Fruit fly (Drosophila melanogaster) whole organism, embryonic: ENCODE results near the gene kirre.
A peak's percentile ranks its signal among the peaks of the same experiment; 100 is the strongest.

ENCODE experiments used
- Aef1 ChIP-seq: fragments of 200-800 bp; sonication (Bioruptor generic); IDR thresholded peaks from 3 replicates; pipeline ENCODE4 v1.3.6; 2022; ENCODE audit warnings: missing biosample characterization, missing genetic modification characterization
- CG10267 ChIP-seq: fragments of 200-800 bp; sonication (Bioruptor generic); optimal IDR thresholded peaks from 2 replicates; lab custom pipeline; 2018; ENCODE audit warnings: missing biosample characterization, mild to moderate bottlenecking, missing genetic modification characterization, moderate library complexity
- CG10654 ChIP-seq: fragments of 200-800 bp; sonication (Bioruptor generic); optimal IDR thresholded peaks from 2 replicates; lab custom pipeline; 2016; ENCODE audit warnings: missing biosample characterization, missing genetic modification characterization
- CG11456 ChIP-seq: fragments of 200-800 bp; sonication (Bioruptor generic); IDR thresholded peaks from 3 replicates; pipeline ENCODE4 v1.3.6; 2022; ENCODE audit warnings: missing biosample characterization, missing genetic modification characterization
- CG11504 ChIP-seq: fragments of 200-800 bp; sonication (Bioruptor generic); optimal IDR thresholded peaks from 3 replicates; lab custom pipeline; 2019; ENCODE audit warnings: missing biosample characterization, mild to moderate bottlenecking, missing genetic modification characterization, moderate library complexity
- CG11723 ChIP-seq: fragments of 200-800 bp; sonication (Bioruptor generic); optimal IDR thresholded peaks from 2 replicates; lab custom pipeline; 2017; ENCODE audit warnings: missing biosample characterization, mild to moderate bottlenecking, missing genetic modification characterization
- CG12219 ChIP-seq: fragments of 200-800 bp; sonication (Bioruptor generic); optimal IDR thresholded peaks from 3 replicates; lab custom pipeline; 2018; ENCODE audit warnings: missing biosample characterization, mild to moderate bottlenecking, missing genetic modification characterization
- CG12236 ChIP-seq: fragments of 200-800 bp; sonication (Bioruptor generic); optimal IDR thresholded peaks from 2 replicates; lab custom pipeline; 2016; ENCODE audit warnings: missing biosample characterization, missing genetic modification characterization
- CG13424 ChIP-seq: fragments of 200-800 bp; sonication (Bioruptor generic); optimal IDR thresholded peaks from 2 replicates; lab custom pipeline; 2019; ENCODE audit warnings: missing biosample characterization, mild to moderate bottlenecking, missing genetic modification characterization, moderate library complexity
- CG15514 ChIP-seq: fragments of 200-800 bp; sonication (Bioruptor generic); optimal IDR thresholded peaks from 3 replicates; lab custom pipeline; 2017; ENCODE audit warnings: missing biosample characterization, missing genetic modification characterization, mild to moderate bottlenecking, moderate library complexity, missing genetic modification reagents
- CG18599 ChIP-seq: fragments of 200-800 bp; sonication (Bioruptor generic); optimal IDR thresholded peaks from 3 replicates; lab custom pipeline; 2017; ENCODE audit warnings: missing biosample characterization, missing genetic modification characterization, mild to moderate bottlenecking, moderate library complexity, missing genetic modification reagents
- CG2712 ChIP-seq: fragments of 200-800 bp; optimal IDR thresholded peaks from 3 replicates; lab custom pipeline; 2019; ENCODE audit warnings: missing biosample characterization, mild to moderate bottlenecking, missing genetic modification characterization, moderate library complexity
- CG32772 ChIP-seq: fragments of 200-800 bp; sonication (Bioruptor generic); IDR thresholded peaks from 2 replicates; pipeline ENCODE4 v1.3.6; 2022; ENCODE audit warnings: missing biosample characterization, missing genetic modification characterization
- CG6683 ChIP-seq: fragments of 200-800 bp; sonication (Bioruptor generic); optimal IDR thresholded peaks from 2 replicates; lab custom pipeline; 2017; ENCODE audit warnings: missing biosample characterization, mild to moderate bottlenecking, missing genetic modification characterization, missing genetic modification reagents
- CG6689 ChIP-seq: fragments of 200-800 bp; sonication (Bioruptor generic); IDR thresholded peaks from 2 replicates; pipeline ENCODE4 v1.3.6; 2022; ENCODE audit warnings: missing biosample characterization, missing genetic modification characterization
- CG6813 ChIP-seq: fragments of 200-800 bp; sonication (Bioruptor generic); optimal IDR thresholded peaks from 2 replicates; lab custom pipeline; 2017; ENCODE audit warnings: missing biosample characterization, missing genetic modification characterization, mild to moderate bottlenecking, moderate library complexity, missing genetic modification reagents
- CG8290 ChIP-seq, 3 experiments: fragments of 200-800 bp; sonication (Bioruptor generic); optimal IDR thresholded peaks; 2 replicates each; lab custom pipeline; 2016 to 2019; ENCODE audit warnings: missing biosample characterization in 3 of 3, missing genetic modification characterization in 3 of 3, mild to moderate bottlenecking in 2 of 3, moderate library complexity in 1 of 3
- CG8478 ChIP-seq: fragments of >200 bp; optimal IDR thresholded peaks from 2 replicates; lab custom pipeline; 2018
- CTCF ChIP-seq: fragments of 200-800 bp; sonication (Bioruptor generic); optimal IDR thresholded peaks from 2 replicates; lab custom pipeline; 2017; ENCODE audit warnings: missing biosample characterization, mild to moderate bottlenecking, missing genetic modification characterization, moderate library complexity
- Doc2 ChIP-seq: fragments of 200-800 bp; sonication (Bioruptor generic); IDR thresholded peaks from 2 replicates; pipeline ENCODE4 v1.3.6; 2022; ENCODE audit warnings: missing biosample characterization, missing genetic modification characterization
- Drgx ChIP-seq: fragments of 200-800 bp; sonication (Bioruptor generic); IDR thresholded peaks from 2 replicates; pipeline ENCODE4 v1.3.6; 2022; ENCODE audit warnings: missing biosample characterization, missing genetic modification characterization
- Eip74EF ChIP-seq, 2 experiments: fragments of 200-800 bp in 1 of 2; fragments of >200 bp in 1 of 2; sonication (Bioruptor generic) in 1 of 2; optimal IDR thresholded peaks; 2 replicates each; lab custom pipeline; 2017 to 2019; ENCODE audit warnings: missing biosample characterization in 2 of 2, missing genetic modification characterization in 2 of 2, mild to moderate bottlenecking in 1 of 2, moderate library complexity in 1 of 2
- Fer1 ChIP-seq: fragments of 200-800 bp; sonication (Bioruptor generic); optimal IDR thresholded peaks from 2 replicates; lab custom pipeline; 2017; ENCODE audit warnings: missing biosample characterization, mild to moderate bottlenecking, missing genetic modification characterization
- Gug ChIP-seq: fragments of 200-800 bp; sonication (Bioruptor generic); IDR thresholded peaks from 4 replicates; pipeline ENCODE4 v1.3.6; 2022; ENCODE audit warnings: missing biosample characterization, missing genetic modification characterization
- HHEX ChIP-seq: fragments of 200-800 bp; sonication (Bioruptor generic); optimal IDR thresholded peaks from 3 replicates; lab custom pipeline; 2017; ENCODE audit warnings: missing biosample characterization, mild to moderate bottlenecking, missing genetic modification characterization, missing genetic modification reagents
- Hr3 ChIP-seq: fragments of 200-800 bp; sonication (Bioruptor generic); optimal IDR thresholded peaks from 3 replicates; lab custom pipeline; 2016; ENCODE audit warnings: missing biosample characterization, missing genetic modification characterization
- Hr51 ChIP-seq, 2 experiments: fragments of 200-800 bp; sonication (Bioruptor generic); optimal IDR thresholded peaks; 2 replicates in 1 of 2; 3 replicates in 1 of 2; lab custom pipeline; 2016 to 2018; ENCODE audit warnings: missing biosample characterization in 2 of 2, missing genetic modification characterization in 2 of 2, mild to moderate bottlenecking in 1 of 2, moderate library complexity in 1 of 2
- Jarid2 ChIP-seq: fragments of 200-800 bp; sonication (Bioruptor generic); optimal IDR thresholded peaks from 3 replicates; lab custom pipeline; 2017; ENCODE audit warnings: mild to moderate bottlenecking, missing biosample characterization, missing genetic modification reagents, missing genetic modification characterization
- Lim3 ChIP-seq: fragments of 200-800 bp; sonication (Bioruptor generic); IDR thresholded peaks from 2 replicates; pipeline ENCODE4 v1.3.6; 2022; ENCODE audit warnings: missing biosample characterization, missing genetic modification characterization
- MBD-R2 ChIP-seq: fragments of 200-800 bp; sonication (Bioruptor generic); IDR thresholded peaks from 2 replicates; pipeline ENCODE4 v1.3.6; 2022; ENCODE audit warnings: missing biosample characterization, missing genetic modification characterization
- Optix ChIP-seq: fragments of 200-800 bp; sonication (Bioruptor generic); IDR thresholded peaks from 3 replicates; pipeline ENCODE4 v1.3.6; 2022; ENCODE audit warnings: missing biosample characterization, missing genetic modification characterization
- Ptx1 ChIP-seq: fragments of 200-800 bp; sonication (Bioruptor generic); IDR thresholded peaks from 2 replicates; pipeline ENCODE4 v1.3.6; 2022; ENCODE audit warnings: missing biosample characterization, missing genetic modification characterization
- Xbp1 ChIP-seq: fragments of 200-800 bp; sonication (Bioruptor generic); optimal IDR thresholded peaks from 3 replicates; lab custom pipeline; 2016; ENCODE audit warnings: missing biosample characterization, mild to moderate bottlenecking, missing genetic modification characterization
- Xrp1 ChIP-seq: fragments of 200-800 bp; sonication (Bioruptor generic); IDR thresholded peaks from 2 replicates; pipeline ENCODE4 v1.3.6; 2022; ENCODE audit warnings: missing biosample characterization, missing genetic modification characterization
- ase ChIP-seq: fragments of 200-800 bp; sonication (Bioruptor generic); IDR thresholded peaks from 3 replicates; pipeline ENCODE4 v1.3.6; 2022; ENCODE audit warnings: missing biosample characterization, missing genetic modification characterization
- bab2 ChIP-seq: fragments of 200-800 bp; sonication (Bioruptor generic); optimal IDR thresholded peaks from 2 replicates; lab custom pipeline; 2016; ENCODE audit warnings: missing biosample characterization, missing genetic modification characterization
- bcd ChIP-seq: fragments of 200-800 bp; sonication (Bioruptor generic); optimal IDR thresholded peaks from 2 replicates; lab custom pipeline; 2017; ENCODE audit warnings: missing biosample characterization, mild to moderate bottlenecking, missing genetic modification characterization
- dpn ChIP-seq, 2 experiments: fragments of 200-800 bp; sonication (Bioruptor generic); optimal IDR thresholded peaks; 3 replicates each; lab custom pipeline; 2016; ENCODE audit warnings: missing biosample characterization in 2 of 2, missing genetic modification characterization in 2 of 2
- ewg ChIP-seq: fragments of 200-800 bp; sonication (Bioruptor generic); optimal IDR thresholded peaks from 3 replicates; lab custom pipeline; 2017; ENCODE audit warnings: mild to moderate bottlenecking, missing biosample characterization, missing genetic modification reagents, missing genetic modification characterization
- fd3F ChIP-seq: fragments of 200-800 bp; sonication (Bioruptor generic); optimal IDR thresholded peaks from 2 replicates; lab custom pipeline; 2018; ENCODE audit warnings: missing biosample characterization, mild to moderate bottlenecking, missing genetic modification characterization, moderate library complexity
- fd96Cb ChIP-seq: fragments of 200-800 bp; sonication (Bioruptor generic); optimal IDR thresholded peaks from 2 replicates; lab custom pipeline; 2018; ENCODE audit warnings: missing biosample characterization, mild to moderate bottlenecking, missing genetic modification characterization, moderate library complexity
- hkb ChIP-seq, 2 experiments: fragments of 200-800 bp in 1 of 2; fragments of >200 bp in 1 of 2; sonication (Bioruptor generic) in 1 of 2; IDR thresholded peaks in 1 of 2; optimal IDR thresholded peaks in 1 of 2; 2 replicates each; pipeline versions ENCODE4 v1.3.6 to Lab custom; 2017 to 2022; ENCODE audit warnings: missing biosample characterization in 1 of 2, missing genetic modification characterization in 1 of 2
- insv ChIP-seq, 2 experiments: fragments of 200-800 bp; sonication (Bioruptor generic); optimal IDR thresholded peaks; 3 replicates each; lab custom pipeline; 2016 to 2018; ENCODE audit warnings: missing biosample characterization in 2 of 2, missing genetic modification characterization in 2 of 2
- lab ChIP-seq: fragments of 200-800 bp; sonication (Bioruptor generic); optimal IDR thresholded peaks from 3 replicates; lab custom pipeline; 2017; ENCODE audit warnings: missing biosample characterization, missing genetic modification characterization, mild to moderate bottlenecking, moderate library complexity, missing genetic modification reagents
- prd ChIP-seq, 3 experiments: fragments of >200 bp in 2 of 3; fragments of 200-800 bp in 1 of 3; sonication (Bioruptor generic) in 1 of 3; optimal IDR thresholded peaks in 2 of 3; IDR thresholded peaks in 1 of 3; 2 replicates in 2 of 3; 3 replicates in 1 of 3; pipeline versions ENCODE4 v1.3.6 to Lab custom; 2017 to 2022; ENCODE audit warnings: missing biosample characterization in 1 of 3, missing genetic modification characterization in 1 of 3
- scrt ChIP-seq: fragments of 200-800 bp; sonication (Bioruptor generic); optimal IDR thresholded peaks from 2 replicates; lab custom pipeline; 2018; ENCODE audit warnings: missing biosample characterization, mild to moderate bottlenecking, missing genetic modification characterization, moderate library complexity
- tin ChIP-seq: fragments of 200-800 bp; sonication (Bioruptor generic); optimal IDR thresholded peaks from 3 replicates; lab custom pipeline; 2016; ENCODE audit warnings: missing biosample characterization, missing genetic modification characterization

kirre gene

dm6 chrX:2814423-2814822 lies 74.2 kb downstream of the kirre start:
- TF ChIP-seq CTCF (peak; percentile 68), CG12219 (GFP tag; lab: Kevin White, UChicago) (no peak), Lim3 (GFP tag; lab: Robert Waterston, UW) (no peak), Optix (GFP tag; lab: Robert Waterston, UW) (no peak), insv (GFP tag; optimal IDR thresholded peaks at IDR 0.05; lab: Kevin White, UChicago) (no peak), CG11723 (GFP tag; lab: Kevin White, UChicago) (no peak), Jarid2 (GFP tag; lab: Kevin White, UChicago) (no peak), fd3F (GFP tag; lab: Kevin White, UChicago) (no peak)

- TF ChIP-seq dpn (GFP tag; optimal IDR thresholded peaks at IDR 0.05; lab: Kevin White, UChicago) (peak in 1 of 2 experiments; percentile 13), Fer1 (GFP tag; lab: Kevin White, UChicago) (no peak), scrt (GFP tag; lab: Kevin White, UChicago) (peak; percentile 21), CG15514 (peak; percentile 27), Doc2 (GFP tag; lab: Robert Waterston, UW) (no peak), bcd (peak; percentile 35), CG6683 (GFP tag; lab: Kevin White, UChicago) (no peak), CG13424 (tag; lab: Kevin White, UChicago) (peak; percentile 31), CG11504 (tag; lab: Kevin White, UChicago) (peak; percentile 65), Ptx1 (GFP tag; lab: Robert Waterston, UW) (peak; percentile 46; the same call in 1 of the 2 replicates), Hr51 (GFP tag; optimal IDR thresholded peaks at IDR 0.05; lab: Kevin White, UChicago) (peak in 1 of 2 experiments; percentile 35), prd (optimal IDR thresholded peaks at IDR 0.05; lab: Kevin White, UChicago) (no peak), prd (GFP tag; IDR thresholded peaks at IDR 0.05; lab: Robert Waterston, UW) (peak; percentile 42; the same call in 1 of the 3 replicates), tin (GFP tag; lab: Kevin White, UChicago) (peak; percentile 26), CG11456 (GFP tag; lab: Robert Waterston, UW) (peak; percentile 20; the same call in 1 of the 3 replicates), CG6689 (GFP tag; lab: Robert Waterston, UW) (peak; percentile 16; the same call in 1 of the 2 replicates), Drgx (GFP tag; lab: Robert Waterston, UW) (peak; percentile 48), fd96Cb (tag; lab: Kevin White, UChicago) (peak; percentile 40), Xrp1 (peak; percentile 40; the same call in 1 of the 2 replicates), CG2712 (tag; lab: Kevin White, UChicago) (peak; percentile 15), CG32772 (peak; percentile 40; the same call in 1 of the 2 replicates), hkb (optimal IDR thresholded peaks at IDR 0.05; lab: Kevin White, UChicago) (no peak), hkb (GFP tag; IDR thresholded peaks at IDR 0.05; lab: Robert Waterston, UW) (peak; percentile 21; the same call in 1 of the 2 replicates), MBD-R2 (GFP tag; lab: Robert Waterston, UW) (0 out of 2 replicates have a peak, but pooled peaks have one; percentile 17), Xbp1 (GFP tag; lab: Kevin White, UChicago) (peak; percentile 52), CG18599 (GFP tag; lab: Kevin White, UChicago) (peak; percentile 74), CG10267 (tag; lab: Kevin White, UChicago) (no peak), CG6813 (GFP tag; lab: Kevin White, UChicago) (peak; percentile 26), CG8478 (lab: Kevin White, UChicago) (no peak), ewg (GFP tag; lab: Kevin White, UChicago) (peak; percentile 8), CG12236 (GFP tag; lab: Kevin White, UChicago) (no peak), CG8290 (GFP tag; optimal IDR thresholded peaks at IDR 0.05; lab: Kevin White, UChicago) (no peak), CG8290 (tag; optimal IDR thresholded peaks at IDR 0.05; lab: Kevin White, UChicago) (peak in 1 of 2 experiments; percentile 11), HHEX (GFP tag; lab: Kevin White, UChicago) (peak; percentile 18), bab2 (GFP tag; lab: Kevin White, UChicago) (peak; percentile 25), lab (GFP tag; lab: Kevin White, UChicago) (peak; percentile 77), Aef1 (GFP tag; lab: Robert Waterston, UW) (peak; percentile 31; the same call in 1 of the 3 replicates), Eip74EF (GFP tag; optimal IDR thresholded peaks at IDR 0.05; lab: Kevin White, UChicago) (no peak), Gug (peak; percentile 36; the same call in 1 of the 4 replicates), ase (no peak), CG10654 (GFP tag; lab: Kevin White, UChicago) (peak; percentile 1), Hr3 (peak; percentile 14)
These were observed 120.8 kb downstream of the kirre start for dm6 chrX:2860955-2861354.
